Worm (Caenorhabditis elegans) whole organism, midembryonic: ENCODE results near the gene ttr-18.

Experiments used
- T22C8.4 ChIP-seq: fragments of 200-800 bp; sonication (Bioruptor generic); IDR thresholded peaks from 2 replicates; pipeline ENCODE4 v1.3.6; 2022; ENCODE audit warnings: missing genetic modification characterization, missing compliant biosample characterization
- cog-1 ChIP-seq: sonication (generic microtip); optimal IDR thresholded peaks from 2 replicates; lab custom pipeline; 2016; ENCODE audit warnings: missing genetic modification characterization, missing compliant biosample characterization
- flt-1 ChIP-seq: fragments of 200-800 bp; sonication (Bioruptor generic); IDR thresholded peaks from 2 replicates; pipeline ENCODE4 v1.3.6; 2022; ENCODE audit warnings: missing genetic modification characterization, missing compliant biosample characterization
- klf-2 ChIP-seq: fragments of 200-800 bp; sonication (Bioruptor generic); conservative IDR thresholded peaks from 2 replicates; pipeline ENCODE4 v1.3.6; 2022; ENCODE audit warnings: missing genetic modification reagents, missing genetic modification characterization, missing compliant biosample characterization
- med-1 ChIP-seq: sonication (generic microtip); optimal IDR thresholded peaks from 2 replicates; lab custom pipeline; 2017; ENCODE audit warnings: missing genetic modification characterization, mild to moderate bottlenecking, missing compliant biosample characterization, antibody characterized with exemption, missing genetic modification reagents; ENCODE audit not compliant: insufficient read depth
- ref-1 ChIP-seq: fragments of 200-800 bp; sonication (Bioruptor generic); conservative IDR thresholded peaks from 2 replicates; pipeline ENCODE4 v1.3.6; 2022; ENCODE audit warnings: missing genetic modification reagents, missing genetic modification characterization, missing compliant biosample characterization
- tab-1 ChIP-seq: fragments of 200-800 bp; sonication (Bioruptor generic); IDR thresholded peaks from 2 replicates; pipeline ENCODE4 v1.3.6; 2022; ENCODE audit warnings: missing genetic modification characterization, missing compliant biosample characterization
- ztf-23 ChIP-seq: fragments of 200-800 bp; sonication (Bioruptor generic); IDR thresholded peaks from 2 replicates; pipeline ENCODE4 v1.3.6; 2022; ENCODE audit warnings: missing genetic modification reagents, missing genetic modification characterization, missing compliant biosample characterization
- ztf-29 ChIP-seq: fragments of 200-800 bp; sonication (Bioruptor generic); IDR thresholded peaks from 2 replicates; pipeline ENCODE4 v1.3.6; 2022; ENCODE audit warnings: missing genetic modification reagents, missing genetic modification characterization, missing compliant biosample characterization

DNA sequence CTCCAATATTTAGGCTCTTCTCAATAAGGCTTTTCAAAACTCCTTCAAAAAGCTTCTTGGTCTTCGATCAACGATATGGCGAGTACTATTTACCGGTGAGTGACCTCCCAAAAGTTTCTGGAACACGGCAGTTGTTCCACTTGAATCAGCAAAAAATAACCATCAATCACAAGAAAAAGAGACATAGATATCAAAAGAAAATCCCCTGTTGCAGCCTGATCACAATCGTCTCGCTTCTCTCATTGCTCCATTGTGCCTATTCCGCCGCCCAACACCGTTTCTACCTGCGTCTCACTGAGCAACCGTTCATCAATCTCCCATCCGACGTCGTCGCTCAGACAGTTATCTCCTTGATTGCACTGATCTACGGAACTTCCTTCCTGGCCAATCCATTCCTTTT lies 10.2 kb upstream of the ttr-18 start, which contains the start of gene emc-5:
- TF ChIP-seq tab-1 (GFP tag; lab: Robert Waterston, UW) (no peak), med-1 (GFP tag; lab: Kevin White, UChicago) (no peak), flt-1 (no peak), ztf-29 (no peak), cog-1 (tag; lab: Kevin White, UChicago) (no peak), ztf-23 (no peak), T22C8.4 (no peak), ref-1 (GFP tag; lab: Robert Waterston, UW) (no peak), klf-2 (GFP tag; lab: Robert Waterston, UW) (no peak)
